Worm (Caenorhabditis elegans) whole organism, L2 larva: ENCODE measurements around the gene mlt-10.

Experiments
- C34F6.9 ChIP-seq: fragments of 150-350 bp; optimal IDR thresholded peaks from 2 replicates; lab custom pipeline; 2014; ENCODE audit warnings: missing biosample characterization, missing genetic modification characterization
- F13H6.1 ChIP-seq: sonication (generic microtip); optimal IDR thresholded peaks from 2 replicates; lab custom pipeline; 2016; ENCODE audit warnings: missing genetic modification characterization, missing compliant biosample characterization
- R02D3.7 ChIP-seq: fragments of 150-350 bp; optimal IDR thresholded peaks from 2 replicates; lab custom pipeline; 2014; ENCODE audit warnings: missing biosample characterization, missing genetic modification characterization
- Y55F3AM.14 ChIP-seq: fragments of 200-800 bp; sonication (Bioruptor generic); optimal IDR thresholded peaks from 2 replicates; lab custom pipeline; 2018; ENCODE audit warnings: mild to moderate bottlenecking, missing genetic modification characterization, missing compliant biosample characterization
- ZK546.5 ChIP-seq: sonication (generic microtip); optimal IDR thresholded peaks from 2 replicates; lab custom pipeline; 2017; ENCODE audit warnings: missing biosample characterization, missing genetic modification characterization
- alr-1 ChIP-seq: fragments of 150-350 bp; optimal IDR thresholded peaks from 2 replicates; lab custom pipeline; 2014; ENCODE audit warnings: missing biosample characterization, missing genetic modification characterization
- aly-2 ChIP-seq: fragments of 150-350 bp; optimal IDR thresholded peaks from 2 replicates; lab custom pipeline; 2014; ENCODE audit warnings: missing biosample characterization, missing genetic modification characterization
- ama-1 ChIP-seq: fragments of 150-350 bp; optimal IDR thresholded peaks from 2 replicates; lab custom pipeline; 2018; ENCODE audit warnings: inconsistent platforms
- blmp-1 ChIP-seq: sonication (generic microtip); optimal IDR thresholded peaks from 2 replicates; lab custom pipeline; 2017; ENCODE audit warnings: missing genetic modification characterization, mild to moderate bottlenecking, missing compliant biosample characterization, antibody characterized with exemption, moderate library complexity; ENCODE audit not compliant: insufficient read depth
- ceh-16 ChIP-seq: fragments of 150-350 bp; optimal IDR thresholded peaks from 2 replicates; lab custom pipeline; 2014; ENCODE audit warnings: missing biosample characterization, missing genetic modification characterization
- ceh-82 ChIP-seq: fragments of 150-350 bp; optimal IDR thresholded peaks from 2 replicates; lab custom pipeline; 2014; ENCODE audit warnings: missing biosample characterization, missing genetic modification characterization
- crh-2 ChIP-seq: sonication (generic microtip); optimal IDR thresholded peaks from 2 replicates; lab custom pipeline; 2017; ENCODE audit warnings: missing biosample characterization, missing genetic modification characterization
- dmd-4 ChIP-seq: sonication (generic microtip); optimal IDR thresholded peaks from 2 replicates; lab custom pipeline; 2017; ENCODE audit warnings: missing biosample characterization, missing genetic modification characterization
- egl-27 ChIP-seq: sonication (generic microtip); optimal IDR thresholded peaks from 3 replicates; lab custom pipeline; 2017; ENCODE audit warnings: missing biosample characterization, missing genetic modification reagents, missing genetic modification characterization
- elt-3 ChIP-seq: sonication (generic microtip); optimal IDR thresholded peaks from 2 replicates; lab custom pipeline; 2017; ENCODE audit warnings: missing biosample characterization, missing genetic modification characterization
- fos-1 ChIP-seq: fragments of 150-350 bp; optimal IDR thresholded peaks from 2 replicates; lab custom pipeline; 2014; ENCODE audit warnings: missing biosample characterization, missing genetic modification characterization
- gmeb-1 ChIP-seq: fragments of 150-350 bp; optimal IDR thresholded peaks from 2 replicates; lab custom pipeline; 2014; ENCODE audit warnings: missing biosample characterization, missing genetic modification characterization
- lin-11 ChIP-seq: fragments of 150-350 bp; sonication (generic microtip); optimal IDR thresholded peaks from 2 replicates; lab custom pipeline; 2014; ENCODE audit warnings: missing biosample characterization, missing genetic modification characterization, inconsistent platforms, mixed read lengths
- lin-13 ChIP-seq: fragments of 150-350 bp; optimal IDR thresholded peaks from 2 replicates; lab custom pipeline; 2014; ENCODE audit warnings: missing biosample characterization, missing genetic modification reagents, missing genetic modification characterization
- lin-39 ChIP-seq: fragments of 150-350 bp; optimal IDR thresholded peaks from 2 replicates; lab custom pipeline; 2014; ENCODE audit warnings: missing biosample characterization, missing genetic modification reagents, missing genetic modification characterization
- lsy-2 ChIP-seq, 2 experiments: fragments of 150-350 bp in 1 of 2; sonication (generic microtip) in 1 of 2; optimal IDR thresholded peaks; 2 replicates each; lab custom pipeline; 2014 to 2017; ENCODE audit warnings: missing biosample characterization in 2 of 2, missing genetic modification characterization in 2 of 2
- mab-5 ChIP-seq: fragments of 150-350 bp; optimal IDR thresholded peaks from 2 replicates; lab custom pipeline; 2014; ENCODE audit warnings: missing biosample characterization, missing genetic modification characterization
- mbf-1 ChIP-seq: sonication (generic microtip); optimal IDR thresholded peaks from 2 replicates; lab custom pipeline; 2017; ENCODE audit warnings: missing biosample characterization, missing genetic modification characterization
- mdl-1 ChIP-seq, 2 experiments: fragments of 150-350 bp in 1 of 2; sonication (generic microtip) in 1 of 2; optimal IDR thresholded peaks; 2 replicates each; lab custom pipeline; 2017; ENCODE audit warnings: missing biosample characterization in 2 of 2, missing genetic modification characterization in 2 of 2
- nhr-10 ChIP-seq: sonication (generic microtip); optimal IDR thresholded peaks from 2 replicates; lab custom pipeline; 2017; ENCODE audit warnings: missing biosample characterization, missing genetic modification characterization
- nhr-11 ChIP-seq: fragments of 150-350 bp; optimal IDR thresholded peaks from 2 replicates; lab custom pipeline; 2014; ENCODE audit warnings: missing biosample characterization, missing genetic modification characterization
- nhr-12 ChIP-seq: fragments of 150-350 bp; optimal IDR thresholded peaks from 2 replicates; lab custom pipeline; 2014; ENCODE audit warnings: missing biosample characterization, missing genetic modification characterization
- nhr-129 ChIP-seq: fragments of 150-350 bp; optimal IDR thresholded peaks from 2 replicates; lab custom pipeline; 2014; ENCODE audit warnings: missing biosample characterization, missing genetic modification characterization
- nhr-21 ChIP-seq: fragments of 150-350 bp; optimal IDR thresholded peaks from 2 replicates; lab custom pipeline; 2014; ENCODE audit warnings: missing biosample characterization, missing genetic modification characterization
- nhr-23 ChIP-seq: fragments of 150-350 bp; optimal IDR thresholded peaks from 2 replicates; lab custom pipeline; 2014; ENCODE audit warnings: missing biosample characterization, missing genetic modification reagents, missing genetic modification characterization
- nhr-237 ChIP-seq: fragments of 150-350 bp; optimal IDR thresholded peaks from 2 replicates; lab custom pipeline; 2014; ENCODE audit warnings: missing biosample characterization, missing genetic modification characterization
- nhr-25 ChIP-seq: fragments of 150-350 bp; sonication (generic microtip); optimal IDR thresholded peaks from 3 replicates; lab custom pipeline; 2014; ENCODE audit warnings: missing biosample characterization, missing genetic modification characterization
- nhr-6 ChIP-seq: fragments of 150-350 bp; optimal IDR thresholded peaks from 2 replicates; lab custom pipeline; 2014; ENCODE audit warnings: missing biosample characterization, missing genetic modification characterization
- nhr-77 ChIP-seq: fragments of 150-350 bp; optimal IDR thresholded peaks from 2 replicates; lab custom pipeline; 2014; ENCODE audit warnings: missing biosample characterization, missing genetic modification characterization
- peb-1 ChIP-seq: fragments of 150-350 bp; optimal IDR thresholded peaks from 2 replicates; lab custom pipeline; 2014; ENCODE audit warnings: missing biosample characterization, missing genetic modification characterization
- sem-4 ChIP-seq: fragments of 150-350 bp; optimal IDR thresholded peaks from 2 replicates; lab custom pipeline; 2014; ENCODE audit warnings: missing biosample characterization, missing genetic modification reagents, missing genetic modification characterization
- sma-3 ChIP-seq: sonication (generic microtip); optimal IDR thresholded peaks from 2 replicates; lab custom pipeline; 2016; ENCODE audit warnings: missing genetic modification reagents, missing genetic modification characterization, missing compliant biosample characterization
- sma-9 ChIP-seq, 2 experiments: fragments of 150-350 bp in 1 of 2; sonication (generic microtip) in 1 of 2; optimal IDR thresholded peaks; 2 replicates each; lab custom pipeline; 2014 to 2016; ENCODE audit warnings: missing genetic modification characterization in 2 of 2, mild to moderate bottlenecking in 1 of 2, missing biosample characterization in 1 of 2, missing compliant biosample characterization in 1 of 2, missing genetic modification reagents in 1 of 2, moderate library complexity in 1 of 2
- snpc-4 ChIP-seq: fragments of 150-350 bp; optimal IDR thresholded peaks from 2 replicates; lab custom pipeline; 2014; ENCODE audit warnings: missing biosample characterization, missing genetic modification characterization
- unc-39 ChIP-seq: fragments of 150-350 bp; optimal IDR thresholded peaks from 2 replicates; lab custom pipeline; 2014; ENCODE audit warnings: missing biosample characterization, missing genetic modification characterization
- unc-55 ChIP-seq: fragments of 150-350 bp; sonication (generic microtip); optimal IDR thresholded peaks from 3 replicates; lab custom pipeline; 2014; ENCODE audit warnings: missing biosample characterization, missing genetic modification reagents, missing genetic modification characterization
- unc-62 ChIP-seq: fragments of 150-350 bp; optimal IDR thresholded peaks from 2 replicates; lab custom pipeline; 2014; ENCODE audit warnings: missing biosample characterization, missing genetic modification reagents, missing genetic modification characterization
- zag-1 ChIP-seq: fragments of 150-350 bp; optimal IDR thresholded peaks from 2 replicates; lab custom pipeline; 2014; ENCODE audit warnings: missing biosample characterization, missing genetic modification characterization
- ztf-11 ChIP-seq: sonication (generic microtip); optimal IDR thresholded peaks from 2 replicates; lab custom pipeline; 2017; ENCODE audit warnings: missing biosample characterization, missing genetic modification characterization
- ztf-4 ChIP-seq: fragments of 150-350 bp; optimal IDR thresholded peaks from 2 replicates; lab custom pipeline; 2014; ENCODE audit warnings: missing biosample characterization, missing genetic modification characterization

mlt-10 gene

ce11 chrII:546405-546804 lies at the start of gene mlt-10:
TSS of gene mlt-10 (plus strand) at chrII:546705.
- TF ChIP-seq lin-39 = no peak
- no peak for TF ChIP-seq lin-13 (GFP tag; lab: Kevin White, UChicago)
- TF ChIP-seq unc-55 (GFP tag; lab: Kevin White, UChicago) = no peak
- TF ChIP-seq unc-62 (GFP tag; lab: Kevin White, UChicago) = no peak
- no peak for TF ChIP-seq sem-4 (tag; lab: Kevin White, UChicago)
- no peak for TF ChIP-seq mdl-1 (tag; optimal IDR thresholded peaks at IDR 0.05; lab: Kevin White, UChicago)
- TF ChIP-seq nhr-129 (tag; lab: Kevin White, UChicago) = no peak
- TF ChIP-seq alr-1 (tag; lab: Kevin White, UChicago) = no peak
- TF ChIP-seq Y55F3AM.14 = no peak
- no peak for TF ChIP-seq sma-3 (GFP tag; lab: Kevin White, UChicago)
- TF ChIP-seq dmd-4 = no peak
- no peak for TF ChIP-seq unc-39 (tag; lab: Kevin White, UChicago)

DNA sequence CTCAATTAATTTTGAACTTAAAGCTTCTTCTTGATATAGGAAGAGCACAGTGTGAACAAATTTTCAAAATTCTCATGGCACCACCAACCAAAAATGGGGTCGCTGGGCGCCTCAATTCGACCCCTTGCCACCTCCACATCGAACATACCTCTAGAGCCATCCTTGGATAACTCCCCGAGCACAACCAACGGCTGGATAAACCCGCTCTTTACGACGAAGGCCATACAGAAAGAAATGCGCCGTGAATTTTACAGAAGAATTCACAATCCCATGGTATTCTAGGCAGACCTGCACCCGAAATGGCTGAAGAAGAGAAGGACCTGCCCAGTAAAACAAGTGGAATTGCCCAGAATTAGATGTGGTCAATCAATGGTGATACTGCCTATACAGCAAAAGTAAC lies 43.9 kb upstream of the mlt-10 start:
- TF ChIP-seq alr-1 (tag; lab: Kevin White, UChicago) (no peak), mdl-1 (tag; optimal IDR thresholded peaks at IDR 0.05; lab: Kevin White, UChicago) (no peak), crh-2 (tag; lab: Kevin White, UChicago) (no peak), F13H6.1 (no peak), nhr-11 (tag; lab: Kevin White, UChicago) (no peak), peb-1 (tag; lab: Kevin White, UChicago) (no peak), lsy-2 (tag; optimal IDR thresholded peaks at IDR 0.05; lab: Kevin White, UChicago) (no peak), fos-1 (tag; lab: Kevin White, UChicago) (no peak), R02D3.7 (tag; lab: Kevin White, UChicago) (no peak), mab-5 (tag; lab: Kevin White, UChicago) (no peak), unc-55 (GFP tag; lab: Kevin White, UChicago) (no peak), aly-2 (tag; lab: Kevin White, UChicago) (no peak), zag-1 (tag; lab: Kevin White, UChicago) (no peak), nhr-6 (tag; lab: Kevin White, UChicago) (no peak), ceh-16 (no peak), C34F6.9 (tag; lab: Kevin White, UChicago) (no peak), nhr-21 (tag; lab: Kevin White, UChicago) (no peak), nhr-237 (tag; lab: Kevin White, UChicago) (no peak)

DNA sequence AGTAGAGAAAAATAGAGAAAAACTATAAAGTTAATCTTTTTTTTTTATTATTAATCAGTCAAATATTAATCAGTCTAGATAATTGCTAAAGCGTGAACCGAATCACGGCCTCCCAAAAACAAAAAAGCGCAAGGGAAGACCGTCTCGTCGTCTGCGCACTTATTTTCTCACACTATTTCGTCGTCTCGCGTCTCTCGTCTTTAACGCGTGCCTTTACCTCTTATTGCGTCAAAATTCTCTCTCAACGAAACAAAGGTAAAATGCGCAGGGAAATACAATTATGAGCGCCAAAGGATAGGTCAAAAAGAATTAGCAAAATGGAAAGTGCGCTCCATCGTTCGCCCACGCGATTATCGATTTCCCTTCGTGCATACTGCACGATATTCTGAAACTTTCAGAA lies 40.4 kb upstream of the mlt-10 start:
- no peak for TF ChIP-seq egl-27 (tag; lab: Kevin White, UChicago)
- no peak for TF ChIP-seq sma-9 (GFP tag; optimal IDR thresholded peaks at IDR 0.05; lab: Kevin White, UChicago)
- no peak for TF ChIP-seq sma-9 (tag; optimal IDR thresholded peaks at IDR 0.05; lab: Kevin White, UChicago)
- TF ChIP-seq mab-5 (tag; lab: Kevin White, UChicago) = peak; percentile 17
- no peak for TF ChIP-seq dmd-4
- TF ChIP-seq nhr-11 (tag; lab: Kevin White, UChicago) = no peak
- peak; percentile 52 for TF ChIP-seq nhr-129 (tag; lab: Kevin White, UChicago)
- TF ChIP-seq aly-2 (tag; lab: Kevin White, UChicago) = no peak
- no peak for TF ChIP-seq nhr-10 (tag; lab: Kevin White, UChicago)
- TF ChIP-seq F13H6.1 = peak; percentile 39
- TF ChIP-seq fos-1 (tag; lab: Kevin White, UChicago) = no peak
- no peak for TF ChIP-seq unc-62 (GFP tag; lab: Kevin White, UChicago)
- TF ChIP-seq unc-55 (GFP tag; lab: Kevin White, UChicago) = peak; percentile 68
- TF ChIP-seq nhr-25 (tag; lab: Kevin White, UChicago) = no peak
- no peak for TF ChIP-seq nhr-237 (tag; lab: Kevin White, UChicago)
- peak; percentile 5 for TF ChIP-seq nhr-6 (tag; lab: Kevin White, UChicago)
- peak; percentile 18 for TF ChIP-seq nhr-21 (tag; lab: Kevin White, UChicago)
- no peak for TF ChIP-seq C34F6.9 (tag; lab: Kevin White, UChicago)
- TF ChIP-seq crh-2 (tag; lab: Kevin White, UChicago) = peak; percentile 30
- TF ChIP-seq nhr-77 (tag; lab: Kevin White, UChicago) = no peak
- no peak for TF ChIP-seq blmp-1 (tag; lab: Kevin White, UChicago)
- TF ChIP-seq snpc-4 (tag; lab: Kevin White, UChicago) = no peak
- no peak for TF ChIP-seq mbf-1 (tag; lab: Kevin White, UChicago)
- no peak for TF ChIP-seq zag-1 (tag; lab: Kevin White, UChicago)
- TF ChIP-seq sma-3 (GFP tag; lab: Kevin White, UChicago) = peak; percentile 42
- peak; percentile 82 for TF ChIP-seq gmeb-1
- peak; percentile 63 to 81 for TF ChIP-seq lsy-2 (tag; optimal IDR thresholded peaks at IDR 0.05; lab: Kevin White, UChicago)
- no peak for TF ChIP-seq ztf-11
- no peak for TF ChIP-seq unc-39 (tag; lab: Kevin White, UChicago)
- no peak for TF ChIP-seq peb-1 (tag; lab: Kevin White, UChicago)
- TF ChIP-seq ceh-16 = no peak
- no peak for TF ChIP-seq nhr-23 (tag; lab: Kevin White, UChicago)
- TF ChIP-seq lin-39 = no peak
- no peak for TF ChIP-seq ZK546.5 (tag; lab: Kevin White, UChicago)
- TF ChIP-seq mdl-1 (tag; optimal IDR thresholded peaks at IDR 0.05; lab: Kevin White, UChicago) = no peak
- no peak for TF ChIP-seq nhr-12 (tag; lab: Kevin White, UChicago)
- TF ChIP-seq alr-1 (tag; lab: Kevin White, UChicago) = no peak
- no peak for TF ChIP-seq ama-1 (lab: Kevin White, UChicago)
- TF ChIP-seq Y55F3AM.14 = no peak
- no peak for TF ChIP-seq elt-3
- no peak for TF ChIP-seq R02D3.7 (tag; lab: Kevin White, UChicago)
- peak; percentile 46 for TF ChIP-seq lin-13 (GFP tag; lab: Kevin White, UChicago)
- TF ChIP-seq ztf-4 (tag; lab: Kevin White, UChicago) = no peak
- TF ChIP-seq ceh-82 = no peak
- no peak for TF ChIP-seq lin-11 (tag; lab: Kevin White, UChicago)
